Worm (Caenorhabditis elegans) whole organism, L4 larva: ENCODE results near the gene acdh-10.

Source experiments
- ceh-32 ChIP-seq: sonication (generic microtip); optimal IDR thresholded peaks from 2 replicates; lab custom pipeline; 2016; ENCODE audit warnings: mild to moderate bottlenecking, missing genetic modification characterization, missing compliant biosample characterization; ENCODE audit not compliant: poor library complexity
- dpl-1 ChIP-seq: fragments of 150-350 bp; optimal IDR thresholded peaks from 2 replicates; lab custom pipeline; 2014; ENCODE audit warnings: missing biosample characterization, missing genetic modification reagents, missing genetic modification characterization
- lsy-2 ChIP-seq, 2 experiments: fragments of 150-350 bp in 1 of 2; sonication (generic microtip) in 1 of 2; optimal IDR thresholded peaks; 2 replicates each; lab custom pipeline; 2014 to 2017; ENCODE audit warnings: missing biosample characterization in 2 of 2, missing genetic modification characterization in 2 of 2
- mxl-3 ChIP-seq: fragments of 200-800 bp; sonication (Bioruptor generic); optimal IDR thresholded peaks from 2 replicates; lab custom pipeline; 2018; ENCODE audit warnings: mild to moderate bottlenecking, missing genetic modification characterization, missing compliant biosample characterization
- nhr-77 ChIP-seq: fragments of 150-350 bp; optimal IDR thresholded peaks from 2 replicates; lab custom pipeline; 2014; ENCODE audit warnings: missing biosample characterization, missing genetic modification characterization

ce11 chrX:17234988-17235387 is 20.3 kb upstream of the acdh-10 start:
- no peak for TF ChIP-seq nhr-77 (tag; lab: Kevin White, UChicago)
- TF ChIP-seq ceh-32 (tag; lab: Kevin White, UChicago), result no peak
- TF ChIP-seq mxl-3, result no peak
- no peak for TF ChIP-seq lsy-2 (tag; optimal IDR thresholded peaks at IDR 0.05; lab: Kevin White, UChicago)
- TF ChIP-seq dpl-1, result no peak
